Fruit fly (Drosophila melanogaster) whole organism: ENCODE data around the gene myd.

Source experiments
- CG8478 ChIP-seq: fragments of >200 bp; optimal IDR thresholded peaks from 2 replicates; lab custom pipeline; 2018; ENCODE audit warnings: inconsistent platforms
- Dll ChIP-seq: fragments of >200 bp; optimal IDR thresholded peaks from 2 replicates; lab custom pipeline; 2017
- EcR ChIP-seq, 2 experiments: fragments of >200 bp; optimal IDR thresholded peaks; 2 replicates each; lab custom pipeline; 2017; ENCODE audit warnings: missing biosample characterization in 2 of 2, missing genetic modification characterization in 2 of 2, missing genetic modification reagents in 2 of 2
- pan ChIP-seq: fragments of >200 bp; optimal IDR thresholded peaks from 2 replicates; lab custom pipeline; 2017
- psq ChIP-seq: fragments of >200 bp; optimal IDR thresholded peaks from 2 replicates; lab custom pipeline; 2017
- usp ChIP-seq: fragments of >200 bp; optimal IDR thresholded peaks from 2 replicates; lab custom pipeline; 2017; ENCODE audit warnings: missing biosample characterization, missing genetic modification characterization, mixed read lengths

myd gene

DNA sequence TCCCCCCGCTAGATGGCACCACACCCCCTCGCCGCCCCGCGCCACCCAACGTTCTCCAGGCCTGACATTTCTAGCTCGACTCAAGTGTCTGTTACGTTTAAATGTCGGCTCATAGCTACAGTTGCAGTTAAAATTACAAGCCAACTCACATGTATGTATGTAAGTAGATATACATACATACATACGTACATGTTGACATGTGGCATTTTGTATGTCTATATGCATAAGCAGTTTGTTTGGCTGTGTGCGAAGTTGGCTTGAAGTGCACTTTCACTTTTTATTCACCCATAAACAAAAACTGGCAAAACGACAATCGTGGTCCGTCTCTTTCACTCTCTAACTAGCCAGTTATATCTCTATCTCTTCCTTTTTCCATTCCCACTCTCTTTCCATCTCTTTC is 2.4 kb downstream of the myd start:
- TF ChIP-seq pan (lab: Kevin White, UChicago) (no peak), CG8478 (lab: Kevin White, UChicago) (no peak), usp (GFP tag; lab: Kevin White, UChicago) (no peak), Dll (no peak), EcR (GFP tag; optimal IDR thresholded peaks at IDR 0.05; lab: Kevin White, UChicago) (no peak), psq (no peak)

DNA sequence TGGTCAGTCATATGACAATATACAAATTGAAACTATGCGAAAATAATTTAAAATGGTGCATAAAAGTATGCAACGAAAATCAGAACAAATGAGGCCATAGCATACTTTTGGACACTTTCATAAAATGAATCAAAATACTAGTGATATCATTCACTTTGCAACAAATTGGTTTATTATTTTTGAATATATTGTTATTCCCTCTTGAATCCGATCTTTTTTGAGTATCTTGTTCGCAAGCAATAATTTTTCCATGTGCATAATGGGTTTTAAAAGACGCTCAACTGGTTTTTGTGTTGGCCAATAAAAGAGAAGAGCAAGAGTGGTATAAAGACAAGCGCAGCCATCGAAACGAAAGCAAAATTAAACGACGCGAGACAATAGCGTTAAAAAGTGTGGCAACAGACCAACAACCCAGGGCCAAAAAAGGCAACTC is 7.3 kb downstream of the myd start:
- TF ChIP-seq EcR (GFP tag; optimal IDR thresholded peaks at IDR 0.05; lab: Kevin White, UChicago) (no peak), Dll (no peak), pan (lab: Kevin White, UChicago) (no peak), CG8478 (lab: Kevin White, UChicago) (no peak), psq (no peak), usp (GFP tag; lab: Kevin White, UChicago) (no peak)

DNA sequence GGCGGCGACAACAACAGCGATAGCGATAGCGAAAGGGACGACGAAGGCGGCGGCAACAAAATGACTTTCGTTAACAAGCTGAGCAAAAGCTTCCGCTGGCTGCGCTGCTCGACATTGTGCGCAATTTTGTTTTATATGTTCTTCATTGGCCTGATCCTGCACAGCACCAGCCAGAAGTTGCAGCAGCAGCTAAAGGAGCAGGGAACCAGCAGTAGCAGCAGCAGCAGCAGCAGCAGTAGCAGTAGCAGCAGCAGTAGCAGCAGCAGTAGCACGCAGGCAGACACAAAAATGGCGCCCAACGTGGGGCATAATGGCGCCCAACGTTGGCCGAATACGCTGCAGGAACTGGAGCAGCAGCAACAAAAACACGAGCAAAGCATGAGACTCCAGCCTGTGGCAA is 9.6 kb downstream of the myd start:
- no peak for TF ChIP-seq EcR (GFP tag; optimal IDR thresholded peaks at IDR 0.05; lab: Kevin White, UChicago)
- TF ChIP-seq usp (GFP tag; lab: Kevin White, UChicago), result no peak

DNA sequence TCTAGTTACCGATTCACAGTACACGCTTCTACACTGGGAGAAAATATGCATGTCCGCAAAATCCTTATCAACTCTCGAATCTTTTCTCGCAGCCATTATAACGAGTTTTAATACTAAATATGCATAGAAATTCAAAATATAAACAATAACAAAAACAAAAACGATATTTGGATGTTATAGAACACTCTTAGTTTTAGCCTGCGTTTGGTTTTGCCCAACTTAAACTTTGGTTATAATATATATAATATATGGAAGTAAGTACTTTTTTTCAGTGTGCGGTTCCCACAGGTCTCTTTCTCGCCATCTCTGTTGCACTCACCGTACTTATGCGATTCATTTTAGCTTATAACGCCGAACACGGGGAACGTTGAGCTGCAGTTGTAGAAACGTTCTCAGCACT is 31.3 kb downstream of the myd start, which contains the start of gene cry:
Gene cry, plus strand, starts transcription at position 377 of the 400 bp plus-strand sequence.
- TF ChIP-seq usp (GFP tag; lab: Kevin White, UChicago), result no peak
- no peak for TF ChIP-seq CG8478 (lab: Kevin White, UChicago)
- no peak for TF ChIP-seq EcR (GFP tag; optimal IDR thresholded peaks at IDR 0.05; lab: Kevin White, UChicago)
- TF ChIP-seq Dll, result no peak
- no peak for TF ChIP-seq psq
- no peak for TF ChIP-seq pan (lab: Kevin White, UChicago)

DNA sequence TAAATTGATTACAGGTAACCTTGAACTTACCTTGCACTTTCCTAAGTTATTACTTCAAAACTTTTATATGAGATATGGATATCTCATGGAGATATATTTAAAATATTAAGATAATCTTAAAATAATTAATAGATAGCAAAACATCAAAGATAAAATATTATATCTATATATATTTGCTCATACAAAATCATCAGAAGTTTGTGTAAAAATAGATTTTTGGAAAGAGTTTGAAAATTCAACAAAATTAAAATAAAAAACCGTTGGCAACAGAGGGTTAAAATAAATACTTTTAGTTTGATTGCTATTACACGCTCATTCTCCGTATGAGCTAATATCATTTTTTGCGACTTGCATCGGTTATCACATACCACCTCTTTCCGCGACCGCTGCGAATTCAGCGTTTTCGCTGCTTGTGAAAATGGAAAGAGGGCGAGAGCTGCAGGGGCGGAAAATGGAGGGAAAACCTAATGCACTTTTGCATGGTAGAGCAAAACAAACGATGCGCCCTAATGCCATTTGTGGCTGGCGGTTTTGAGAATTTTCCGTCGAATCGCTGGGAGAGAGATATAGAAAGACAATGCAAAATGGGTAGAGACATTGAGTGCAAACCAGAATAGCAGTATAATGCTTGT is 32.2 kb downstream of the myd start:
- no peak for TF ChIP-seq pan (lab: Kevin White, UChicago)
- no peak for TF ChIP-seq EcR (GFP tag; optimal IDR thresholded peaks at IDR 0.05; lab: Kevin White, UChicago)
- TF ChIP-seq Dll, result no peak
- TF ChIP-seq psq, result no peak
- TF ChIP-seq usp (GFP tag; lab: Kevin White, UChicago), result no peak

DNA sequence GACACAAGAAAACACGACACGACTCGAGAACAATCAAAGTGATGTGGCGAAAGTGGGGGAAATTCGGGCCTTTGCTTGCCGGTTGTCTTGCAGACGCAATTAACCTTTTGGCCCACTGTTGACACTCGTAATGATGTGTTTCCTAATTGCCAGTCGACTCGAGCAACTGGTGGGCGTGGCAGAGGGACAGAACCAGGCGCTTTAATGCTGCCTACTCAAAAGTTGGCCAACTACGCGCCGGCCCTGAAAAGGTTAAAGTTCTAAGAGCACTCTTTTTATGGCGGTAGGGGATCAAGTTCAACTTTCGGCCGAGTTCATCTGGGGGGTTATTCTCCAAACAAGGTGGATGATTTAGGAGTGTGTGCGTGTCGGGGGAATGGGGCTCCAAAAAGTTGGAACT is 40.9 kb downstream of the myd start:
- TF ChIP-seq pan (lab: Kevin White, UChicago) (no peak), EcR (GFP tag; optimal IDR thresholded peaks at IDR 0.05; lab: Kevin White, UChicago) (no peak), CG8478 (lab: Kevin White, UChicago) (no peak), usp (GFP tag; lab: Kevin White, UChicago) (no peak), Dll (no peak), psq (no peak)

DNA sequence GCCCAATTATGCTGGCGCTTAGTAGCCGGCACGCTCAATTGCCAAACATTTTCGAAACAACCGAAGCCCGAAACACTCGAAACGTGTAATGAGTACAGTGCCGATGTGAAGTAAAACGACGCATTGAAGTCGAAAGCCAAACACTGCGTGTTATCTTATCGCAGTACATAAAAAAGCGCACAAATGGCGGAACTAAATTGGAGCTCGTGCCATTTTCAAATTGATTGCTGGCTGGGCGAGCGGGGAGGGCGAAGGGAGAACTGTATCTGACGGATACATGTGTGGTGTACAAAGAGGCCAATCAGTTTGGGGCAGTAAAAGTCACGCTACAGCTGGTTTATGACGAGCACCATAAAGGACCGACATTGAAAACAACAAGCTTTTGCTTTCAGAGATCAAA is 42.9 kb downstream of the myd start:
- TF ChIP-seq psq (no peak), CG8478 (lab: Kevin White, UChicago) (no peak), Dll (no peak), pan (lab: Kevin White, UChicago) (no peak), EcR (GFP tag; optimal IDR thresholded peaks at IDR 0.05; lab: Kevin White, UChicago) (no peak), usp (GFP tag; lab: Kevin White, UChicago) (no peak)

DNA sequence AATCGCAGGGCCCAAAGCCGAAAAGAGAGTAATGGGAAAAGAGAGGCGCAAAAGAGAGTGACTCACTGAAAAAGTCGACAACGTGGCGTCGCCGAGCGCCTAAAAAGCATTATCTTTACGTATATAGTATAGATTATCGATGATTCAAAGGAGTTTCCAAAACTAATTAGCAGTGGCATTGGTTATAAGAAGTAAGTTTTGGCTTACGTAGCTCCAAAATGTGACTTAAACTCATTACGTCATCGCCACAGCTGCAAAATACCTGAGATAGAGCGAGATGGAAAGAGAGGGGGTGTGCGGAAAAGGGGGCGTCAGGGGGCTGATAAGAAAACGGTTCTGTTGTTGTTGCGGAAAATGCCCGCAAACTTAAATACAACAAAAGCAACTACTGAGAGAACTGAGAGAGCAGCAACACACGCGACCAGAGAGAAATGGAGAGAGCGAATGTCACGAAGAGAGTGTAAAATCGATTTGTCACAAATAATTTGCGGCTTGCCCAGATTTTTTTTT is 45.0 kb downstream of the myd start:
- TF ChIP-seq pan (lab: Kevin White, UChicago) (no peak), EcR (GFP tag; optimal IDR thresholded peaks at IDR 0.05; lab: Kevin White, UChicago) (no peak), Dll (peak; percentile 50)

DNA sequence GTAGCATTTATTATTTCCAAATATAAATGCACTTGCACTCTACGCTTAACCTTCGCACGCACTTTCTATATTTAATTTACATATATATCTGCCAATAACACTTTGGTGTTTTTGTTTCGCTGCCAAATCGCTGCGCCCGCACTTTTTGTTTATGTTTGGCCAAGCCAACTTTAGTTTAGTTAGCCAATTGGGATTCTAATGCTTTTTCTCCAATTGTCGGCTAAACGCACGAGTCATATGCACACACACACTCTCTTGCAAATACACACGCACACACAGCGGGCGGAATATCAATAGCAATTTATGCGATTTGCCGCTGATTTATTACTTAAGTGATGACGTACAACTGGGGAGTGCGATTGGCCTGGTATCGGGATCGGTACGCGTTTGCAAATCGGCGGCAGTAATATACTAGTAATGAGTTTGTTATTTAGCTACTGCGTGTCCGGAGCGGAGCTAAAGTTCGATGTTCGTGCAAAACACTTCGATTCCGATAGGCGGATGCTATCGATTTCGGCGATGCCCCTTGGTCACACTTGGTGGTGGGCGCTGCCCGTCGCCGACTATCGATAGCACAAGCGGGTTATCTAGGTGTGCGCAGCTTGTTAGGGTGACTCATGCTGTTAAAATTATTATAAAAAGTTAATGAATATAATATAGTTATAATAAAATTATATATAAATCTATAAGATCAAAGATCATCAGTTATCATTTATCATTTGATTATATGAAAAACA is 45.8 kb downstream of the myd start, which contains the start of gene vib:
Gene vib, minus strand, starts transcription at position 515 of the 737 bp plus-strand sequence.
- TF ChIP-seq usp (GFP tag; lab: Kevin White, UChicago) (no peak), psq (no peak), Dll (no peak), EcR (GFP tag; optimal IDR thresholded peaks at IDR 0.05; lab: Kevin White, UChicago) (no peak), pan (lab: Kevin White, UChicago) (no peak), CG8478 (lab: Kevin White, UChicago) (no peak)

DNA sequence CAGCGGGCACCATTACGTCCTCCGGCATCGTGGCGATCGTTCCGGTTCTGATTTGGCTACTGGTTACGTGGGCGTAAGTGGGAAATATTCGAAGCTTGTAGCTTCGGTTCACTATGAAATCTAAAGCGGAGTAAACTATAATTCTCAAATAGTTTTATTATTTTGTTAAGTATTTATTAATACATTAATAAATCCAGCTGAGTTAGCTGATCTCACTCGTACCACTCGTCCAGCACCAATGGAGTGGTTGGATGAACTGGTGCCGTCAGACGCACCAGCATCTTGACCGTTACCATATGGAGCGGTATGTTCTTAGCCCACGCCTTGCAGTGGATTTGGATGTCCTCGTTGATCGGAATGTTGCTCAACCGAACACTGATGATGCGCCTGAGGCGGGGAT is 47.6 kb downstream of the myd start, which contains the start of gene CG11703:
Gene CG11703, minus strand, starts transcription at position 101 of the 400 bp plus-strand sequence.
- TF ChIP-seq psq, result no peak
- no peak for TF ChIP-seq EcR (GFP tag; optimal IDR thresholded peaks at IDR 0.05; lab: Kevin White, UChicago)
- TF ChIP-seq Dll, result no peak
- TF ChIP-seq CG8478 (lab: Kevin White, UChicago), result no peak
- no peak for TF ChIP-seq pan (lab: Kevin White, UChicago)
- TF ChIP-seq usp (GFP tag; lab: Kevin White, UChicago), result no peak

DNA sequence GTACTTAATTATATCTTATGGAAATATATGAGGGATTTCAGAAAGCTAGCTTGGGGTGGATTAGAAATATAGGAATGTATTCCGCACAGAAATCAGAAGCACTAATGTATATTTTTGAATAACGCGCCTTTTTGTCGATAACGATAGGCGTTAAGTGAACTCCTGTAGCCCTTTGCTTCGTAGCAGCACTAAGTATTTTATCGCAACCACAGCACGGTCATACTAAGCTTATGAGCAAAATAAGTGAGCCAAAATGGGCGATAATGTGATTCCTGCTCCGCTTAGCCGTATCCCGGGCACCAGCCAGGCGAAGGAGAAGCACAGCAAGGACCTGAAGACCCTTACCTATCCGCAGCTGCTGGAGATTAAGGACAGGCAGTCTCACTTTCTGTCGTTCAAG is 48.8 kb downstream of the myd start, which contains the start of the genes CG5250 and Polr2M:
Gene CG5250, minus strand, starts transcription at position 32 of the 400 bp plus-strand sequence.
Gene Polr2M, plus strand, starts transcription at position 219 of the 400 bp plus-strand sequence.
- TF ChIP-seq pan (lab: Kevin White, UChicago) (no peak), EcR (GFP tag; optimal IDR thresholded peaks at IDR 0.05; lab: Kevin White, UChicago) (no peak), usp (GFP tag; lab: Kevin White, UChicago) (no peak), CG8478 (lab: Kevin White, UChicago) (no peak)

DNA sequence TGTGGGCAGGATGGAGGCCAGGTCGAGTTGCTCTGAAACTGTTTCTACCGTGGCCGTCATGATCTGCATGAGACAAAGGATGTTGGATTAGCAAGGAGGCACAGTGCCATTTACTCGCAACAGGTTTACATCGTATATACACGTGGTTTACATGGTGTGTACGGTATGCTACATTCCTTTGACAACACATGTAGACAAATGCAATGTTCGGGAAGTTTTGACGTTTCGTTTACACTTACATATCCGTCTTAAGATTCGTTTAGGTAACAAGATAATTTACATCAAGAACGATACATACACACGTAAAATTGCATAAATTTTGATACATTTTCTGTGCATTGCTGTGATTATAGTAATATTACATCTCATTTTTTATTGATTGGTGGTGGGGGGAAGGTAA is 58.5 kb downstream of the myd start:
- no peak for TF ChIP-seq psq
- TF ChIP-seq CG8478 (lab: Kevin White, UChicago), result no peak
- TF ChIP-seq Dll, result no peak
- TF ChIP-seq EcR (GFP tag; optimal IDR thresholded peaks at IDR 0.05; lab: Kevin White, UChicago), result no peak
- no peak for TF ChIP-seq usp (GFP tag; lab: Kevin White, UChicago)
- no peak for TF ChIP-seq pan (lab: Kevin White, UChicago)
